Fruit fly (Drosophila melanogaster) whole organism: ENCODE data around the gene Marcal1.

Experiments
- CG8478 ChIP-seq: fragments of >200 bp; optimal IDR thresholded peaks from 2 replicates; lab custom pipeline; 2018; ENCODE audit warnings: inconsistent platforms
- Dll ChIP-seq: fragments of >200 bp; optimal IDR thresholded peaks from 2 replicates; lab custom pipeline; 2017
- psq ChIP-seq: fragments of >200 bp; optimal IDR thresholded peaks from 2 replicates; lab custom pipeline; 2017
- usp ChIP-seq: fragments of >200 bp; optimal IDR thresholded peaks from 2 replicates; lab custom pipeline; 2017; ENCODE audit warnings: missing biosample characterization, missing genetic modification characterization, mixed read lengths

DNA sequence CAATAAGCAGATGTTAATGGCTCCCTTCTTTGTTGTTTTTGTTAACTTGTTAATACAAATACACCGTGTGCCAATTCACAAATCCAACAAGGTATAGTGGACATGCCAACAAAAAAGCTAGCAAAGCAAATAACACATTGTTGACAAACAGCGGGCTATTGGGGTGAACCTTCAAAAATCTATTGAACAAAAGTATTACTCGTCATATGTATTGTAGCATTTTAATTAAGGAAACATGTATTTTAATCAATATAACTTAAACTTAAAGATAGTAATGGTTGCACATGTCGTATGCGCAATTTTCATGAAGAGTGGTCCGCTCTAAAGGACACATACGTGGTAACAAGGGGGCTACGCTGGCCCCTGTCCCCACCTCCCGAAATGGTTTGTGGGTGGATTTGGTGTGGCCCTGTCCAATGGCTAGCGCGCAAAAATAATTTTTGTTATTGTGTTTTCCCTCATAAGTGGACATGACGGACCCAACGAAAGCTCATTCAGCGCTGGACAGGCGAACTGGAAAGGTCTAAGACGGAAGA is 13.0 kb upstream of the Marcal1 start, which contains the start of gene synr:
- TF ChIP-seq usp (GFP tag; lab: Kevin White, UChicago) (no peak), psq (no peak), CG8478 (lab: Kevin White, UChicago) (no peak), Dll (lab: Kevin White, UChicago) (no peak)
